Worm (Caenorhabditis elegans) whole organism, L3 larva: Measurements from ENCODE around the gene F12A10.9.

ENCODE experiments used
- R02D3.7 ChIP-seq: fragments of 150-350 bp; optimal IDR thresholded peaks from 2 replicates; lab custom pipeline; 2014; ENCODE audit warnings: missing biosample characterization, missing genetic modification characterization
- ZK546.5 ChIP-seq: sonication (generic microtip); optimal IDR thresholded peaks from 2 replicates; lab custom pipeline; 2017; ENCODE audit warnings: missing biosample characterization, missing genetic modification characterization
- aly-2 ChIP-seq: fragments of 150-350 bp; optimal IDR thresholded peaks from 2 replicates; lab custom pipeline; 2014; ENCODE audit warnings: missing biosample characterization, missing genetic modification characterization
- ama-1 ChIP-seq: fragments of 150-350 bp; optimal IDR thresholded peaks from 2 replicates; lab custom pipeline; 2018
- ceh-28 ChIP-seq: fragments of 150-350 bp; optimal IDR thresholded peaks from 2 replicates; lab custom pipeline; 2014; ENCODE audit warnings: missing biosample characterization, missing genetic modification reagents, missing genetic modification characterization
- ceh-9 ChIP-seq: sonication (generic microtip); optimal IDR thresholded peaks from 2 replicates; lab custom pipeline; 2018; ENCODE audit warnings: missing biosample characterization, missing genetic modification characterization
- elt-1 ChIP-seq: fragments of 150-350 bp; optimal IDR thresholded peaks from 2 replicates; lab custom pipeline; 2014; ENCODE audit warnings: missing biosample characterization, missing genetic modification characterization
- elt-2 ChIP-seq: sonication (generic microtip); optimal IDR thresholded peaks from 2 replicates; lab custom pipeline; 2016; ENCODE audit warnings: missing genetic modification reagents, mild to moderate bottlenecking, missing genetic modification characterization, missing compliant biosample characterization
- elt-3 ChIP-seq, 3 experiments: fragments of 150-350 bp in 1 of 3; sonication (generic microtip) in 2 of 3; optimal IDR thresholded peaks; 2 replicates in 2 of 3; 4 replicates in 1 of 3; lab custom pipeline; 2014 to 2017; ENCODE audit warnings: missing biosample characterization in 3 of 3, missing genetic modification characterization in 3 of 3
- eor-1 ChIP-seq, 2 experiments: fragments of 150-350 bp; optimal IDR thresholded peaks; 2 replicates each; lab custom pipeline; 2014 to 2018; ENCODE audit warnings: missing biosample characterization in 2 of 2, missing genetic modification characterization in 2 of 2
- fkh-10 ChIP-seq: sonication (generic microtip); optimal IDR thresholded peaks from 2 replicates; lab custom pipeline; 2017; ENCODE audit warnings: missing biosample characterization, missing genetic modification reagents, missing genetic modification characterization
- jun-1 ChIP-seq: fragments of 150-350 bp; optimal IDR thresholded peaks from 2 replicates; lab custom pipeline; 2014; ENCODE audit warnings: missing biosample characterization, missing genetic modification reagents, missing genetic modification characterization
- lin-15B ChIP-seq: fragments of 150-350 bp; optimal IDR thresholded peaks from 2 replicates; lab custom pipeline; 2014; ENCODE audit warnings: missing biosample characterization, missing genetic modification characterization
- lin-39 ChIP-seq: fragments of 150-350 bp; optimal IDR thresholded peaks from 2 replicates; lab custom pipeline; 2018; ENCODE audit warnings: missing biosample characterization, missing genetic modification reagents, missing genetic modification characterization
- lsy-12 ChIP-seq: sonication (generic microtip); optimal IDR thresholded peaks from 2 replicates; lab custom pipeline; 2016; ENCODE audit warnings: mild to moderate bottlenecking, missing genetic modification characterization, missing compliant biosample characterization
- mdl-1 ChIP-seq: fragments of 150-350 bp; optimal IDR thresholded peaks from 2 replicates; lab custom pipeline; 2014; ENCODE audit warnings: missing biosample characterization, missing genetic modification characterization
- mml-1 ChIP-seq: fragments of 150-350 bp; sonication (generic microtip); optimal IDR thresholded peaks from 3 replicates; lab custom pipeline; 2014; ENCODE audit warnings: missing biosample characterization, missing genetic modification characterization
- nfya-1 ChIP-seq: sonication (generic microtip); optimal IDR thresholded peaks from 2 replicates; lab custom pipeline; 2017; ENCODE audit warnings: missing genetic modification characterization, mild to moderate bottlenecking, missing compliant biosample characterization, antibody characterized with exemption, moderate library complexity; ENCODE audit not compliant: insufficient read depth
- nhr-11 ChIP-seq: fragments of 150-350 bp; optimal IDR thresholded peaks from 2 replicates; lab custom pipeline; 2014; ENCODE audit warnings: missing biosample characterization, missing genetic modification characterization
- nhr-23 ChIP-seq: fragments of 150-350 bp; optimal IDR thresholded peaks from 2 replicates; lab custom pipeline; 2014; ENCODE audit warnings: missing biosample characterization, missing genetic modification reagents, missing genetic modification characterization
- nhr-237 ChIP-seq: fragments of 150-350 bp; optimal IDR thresholded peaks from 2 replicates; lab custom pipeline; 2014; ENCODE audit warnings: missing biosample characterization, missing genetic modification characterization
- nhr-25 ChIP-seq: sonication (generic microtip); optimal IDR thresholded peaks from 2 replicates; lab custom pipeline; 2017; ENCODE audit warnings: missing biosample characterization, missing genetic modification characterization
- nhr-28 ChIP-seq: fragments of 150-350 bp; optimal IDR thresholded peaks from 2 replicates; lab custom pipeline; 2014; ENCODE audit warnings: missing biosample characterization, missing genetic modification characterization
- nhr-43 ChIP-seq: sonication (generic microtip); optimal IDR thresholded peaks from 2 replicates; lab custom pipeline; 2016; ENCODE audit warnings: mild to moderate bottlenecking, missing genetic modification characterization, missing compliant biosample characterization; ENCODE audit not compliant: poor library complexity, severe bottlenecking
- nhr-76 ChIP-seq: fragments of 150-350 bp; sonication (generic microtip); optimal IDR thresholded peaks from 5 replicates; lab custom pipeline; 2014; ENCODE audit warnings: missing biosample characterization, missing genetic modification characterization
- nhr-77 ChIP-seq: fragments of 150-350 bp; optimal IDR thresholded peaks from 2 replicates; lab custom pipeline; 2014; ENCODE audit warnings: missing biosample characterization, missing genetic modification characterization
- pha-4 ChIP-seq: fragments of 150-350 bp; optimal IDR thresholded peaks from 2 replicates; lab custom pipeline; 2014; ENCODE audit warnings: missing biosample characterization, missing genetic modification reagents, missing genetic modification characterization
- pqm-1 ChIP-seq: fragments of 150-350 bp; optimal IDR thresholded peaks from 2 replicates; lab custom pipeline; 2017; ENCODE audit warnings: missing biosample characterization, missing genetic modification characterization, inconsistent platforms
- sea-2 ChIP-seq: fragments of 150-350 bp; sonication (generic microtip); optimal IDR thresholded peaks from 4 replicates; lab custom pipeline; 2014; ENCODE audit warnings: missing biosample characterization, missing genetic modification reagents, missing genetic modification characterization
- skn-1 ChIP-seq: fragments of 150-350 bp; optimal IDR thresholded peaks from 2 replicates; lab custom pipeline; 2014; ENCODE audit warnings: missing biosample characterization, missing genetic modification characterization
- snpc-4 ChIP-seq: fragments of 150-350 bp; optimal IDR thresholded peaks from 2 replicates; lab custom pipeline; 2014; ENCODE audit warnings: missing biosample characterization, missing genetic modification characterization
- unc-62 ChIP-seq: fragments of 150-350 bp; sonication (generic microtip); optimal IDR thresholded peaks from 4 replicates; lab custom pipeline; 2014; ENCODE audit warnings: missing biosample characterization, missing genetic modification reagents, missing genetic modification characterization

Gene F12A10.9

DNA sequence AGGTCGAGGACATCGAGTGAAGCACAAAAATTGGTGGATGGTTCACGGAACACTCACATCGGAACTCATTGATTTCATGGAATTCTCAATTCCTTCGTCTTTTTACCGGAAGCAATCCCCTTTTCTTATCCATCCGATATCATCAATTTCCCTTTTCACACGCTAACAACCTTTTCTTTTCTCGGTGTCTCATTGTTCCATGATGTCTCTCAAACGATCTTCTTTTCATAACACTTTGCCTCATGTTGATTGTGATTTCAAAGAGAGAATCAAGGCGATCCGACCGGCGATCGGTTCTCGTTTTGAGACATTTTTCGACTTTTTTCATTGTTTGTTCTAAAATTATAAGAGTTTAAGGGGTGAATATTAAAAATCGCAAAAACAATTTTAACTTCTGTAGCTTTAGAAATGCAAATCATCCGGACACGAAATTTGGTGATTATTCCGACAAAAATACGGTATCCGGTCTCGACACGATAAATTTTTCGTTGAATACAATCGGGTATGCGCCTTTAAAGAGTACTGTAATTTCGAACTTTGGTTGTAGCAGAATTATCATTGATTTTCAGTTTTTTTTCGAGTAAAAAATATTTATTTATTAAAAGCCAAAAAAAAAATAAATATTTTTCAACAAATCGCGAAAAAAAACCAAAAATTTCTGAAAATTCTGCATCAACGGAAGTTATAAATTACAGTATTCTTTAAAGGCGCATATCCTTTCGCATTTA lies 39.6 kb upstream of the F12A10.9 start:
- TF ChIP-seq nhr-77 (tag; lab: Kevin White, UChicago), result no peak
- peak in 1 of 3 experiments; percentile 16 for TF ChIP-seq elt-3 (tag; optimal IDR thresholded peaks at IDR 0.05; lab: Kevin White, UChicago)

- TF ChIP-seq nfya-1 (tag; lab: Kevin White, UChicago) (no peak), ama-1 (lab: Kevin White, UChicago) (no peak), ZK546.5 (tag; lab: Kevin White, UChicago) (no peak), ceh-9 (tag; lab: Kevin White, UChicago) (no peak), nhr-25 (tag; lab: Kevin White, UChicago) (peak; percentile 38), eor-1 (tag; optimal IDR thresholded peaks at IDR 0.05; lab: Kevin White, UChicago) (no peak), aly-2 (no peak), jun-1 (no peak), R02D3.7 (tag; lab: Kevin White, UChicago) (no peak), pha-4 (tag; lab: Kevin White, UChicago) (no peak), lsy-12 (tag; lab: Kevin White, UChicago) (no peak), nhr-23 (tag; lab: Kevin White, UChicago) (peak; percentile 12), mdl-1 (tag; lab: Kevin White, UChicago) (no peak), nhr-237 (tag; lab: Kevin White, UChicago) (no peak), skn-1 (tag; lab: Kevin White, UChicago) (no peak), elt-3 (tag; optimal IDR thresholded peaks at IDR 0.05; lab: Kevin White, UChicago) (peak in 1 of 3 experiments; percentile 80), elt-2 (no peak), mml-1 (tag; lab: Kevin White, UChicago) (no peak), nhr-28 (no peak), fkh-10 (GFP tag; lab: Kevin White, UChicago) (no peak), nhr-11 (tag; lab: Kevin White, UChicago) (no peak), nhr-43 (no peak), lin-15B (tag; lab: Kevin White, UChicago) (no peak)
These were observed 39.0 kb upstream of the F12A10.9 start for ce11 chrII:5459534-5459933.

- TF ChIP-seq elt-1 (tag; lab: Kevin White, UChicago) (no peak), eor-1 (tag; optimal IDR thresholded peaks at IDR 0.05; lab: Kevin White, UChicago) (no peak), pqm-1 (peak; percentile 22), ceh-28 (peak; percentile 47), ZK546.5 (tag; lab: Kevin White, UChicago) (no peak)
These were observed 37.6 kb upstream of the F12A10.9 start for ce11 chrII:5460911-5461310.

ce11 chrII:5463692-5464300 lies 34.7 kb upstream of the F12A10.9 start:
- TF ChIP-seq fkh-10 (GFP tag; lab: Kevin White, UChicago) (peak; percentile 58), nfya-1 (tag; lab: Kevin White, UChicago) (peak; percentile 41), unc-62 (GFP tag; lab: Kevin White, UChicago) (peak; percentile 40), lin-39 (tag; lab: Kevin White, UChicago) (peak; percentile 56), snpc-4 (no peak), sea-2 (GFP tag; lab: Kevin White, UChicago) (no peak)

DNA sequence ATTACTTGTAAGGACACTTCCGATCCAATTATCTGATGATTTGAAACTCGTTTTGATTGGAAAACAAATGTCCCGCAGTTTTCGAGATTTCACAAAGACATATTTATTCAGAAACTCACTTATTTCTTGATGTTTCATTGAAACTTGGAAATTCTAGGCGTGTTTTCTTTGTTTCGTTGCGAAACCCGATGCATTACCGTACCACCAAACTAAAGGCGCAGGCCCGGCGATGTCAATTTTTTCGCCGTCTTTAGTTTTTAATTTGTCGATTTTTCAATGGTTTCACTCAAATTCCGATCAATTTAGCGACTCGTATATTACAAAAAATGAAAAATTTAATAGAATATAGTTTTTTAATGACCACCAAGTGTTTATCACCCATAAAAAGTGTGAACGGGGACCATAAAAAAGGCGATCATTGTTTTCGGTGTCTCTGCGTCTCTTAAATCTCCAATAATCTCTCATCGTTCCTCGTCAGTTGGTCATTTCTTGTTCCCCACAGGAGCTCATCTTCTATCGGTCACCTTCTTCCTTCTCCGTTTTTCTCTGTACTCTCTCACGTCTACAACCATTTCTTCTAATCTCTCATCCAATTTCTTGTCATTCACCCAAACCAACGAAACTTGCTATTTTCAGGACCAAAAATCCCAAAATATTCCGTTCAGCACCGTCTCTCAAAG lies 32.6 kb upstream of the F12A10.9 start, which contains the start of gene clr-1:
TSS of gene clr-1 (plus strand) at position 630 of the 680 bp plus-strand sequence.
- TF ChIP-seq pha-4 (tag; lab: Kevin White, UChicago) (no peak), nfya-1 (tag; lab: Kevin White, UChicago) (peak; percentile 7), snpc-4 (no peak), aly-2 (no peak), sea-2 (GFP tag; lab: Kevin White, UChicago) (no peak), nhr-76 (tag; lab: Kevin White, UChicago) (no peak)
